Worm (Caenorhabditis elegans): Measurements from ENCODE around the gene F54D8.10.

DNA sequence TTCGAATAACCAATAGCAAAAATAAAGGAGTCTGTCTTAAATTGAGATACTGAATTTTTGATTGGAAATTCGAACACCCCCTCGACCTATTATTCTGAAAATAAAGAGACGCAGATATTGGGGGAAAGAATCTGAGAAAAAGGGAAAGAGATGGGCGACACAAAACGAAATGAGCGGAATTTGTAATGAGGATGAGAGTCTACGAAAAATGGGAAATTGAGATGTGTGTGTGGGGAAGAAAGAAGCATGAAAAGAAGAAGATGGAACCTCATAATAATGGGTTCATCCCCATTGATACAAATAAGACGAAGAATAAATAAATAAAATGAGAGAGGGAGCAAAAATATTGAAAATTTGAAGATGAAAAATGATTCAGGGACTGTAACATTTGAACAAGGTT, 9.1 kb upstream of the F54D8.10 start, which contains the start of gene cah-1:
- TF ChIP-seq tab-1 (GFP tag; IDR thresholded peaks at IDR 0.05) (no peak), klf-2 (GFP tag; conservative IDR thresholded peaks at IDR 0.05) (no peak)

Measured in whole organism, midembryonic.